Fruit fly (Drosophila melanogaster) whole organism, wandering third instar larva: Measurements from ENCODE around the gene CG14391.

Source experiments
- Dif ChIP-seq: fragments of 200-275, 200-300 bp; sonication (Bioruptor generic); optimal IDR thresholded peaks from 2 replicates; lab custom pipeline; 2018; ENCODE audit warnings: missing biosample characterization, missing genetic modification characterization; ENCODE audit not compliant: partially characterized antibody
- fru ChIP-seq: fragments of 200-800 bp; sonication (Bioruptor generic); optimal IDR thresholded peaks from 3 replicates; lab custom pipeline; 2016; ENCODE audit warnings: missing biosample characterization, mild to moderate bottlenecking, missing genetic modification characterization
- jim ChIP-seq: fragments of 175-275, 200-325 bp; sonication (Bioruptor generic); optimal IDR thresholded peaks from 2 replicates; lab custom pipeline; 2016; ENCODE audit warnings: missing biosample characterization, mild to moderate bottlenecking, missing genetic modification characterization

DNA sequence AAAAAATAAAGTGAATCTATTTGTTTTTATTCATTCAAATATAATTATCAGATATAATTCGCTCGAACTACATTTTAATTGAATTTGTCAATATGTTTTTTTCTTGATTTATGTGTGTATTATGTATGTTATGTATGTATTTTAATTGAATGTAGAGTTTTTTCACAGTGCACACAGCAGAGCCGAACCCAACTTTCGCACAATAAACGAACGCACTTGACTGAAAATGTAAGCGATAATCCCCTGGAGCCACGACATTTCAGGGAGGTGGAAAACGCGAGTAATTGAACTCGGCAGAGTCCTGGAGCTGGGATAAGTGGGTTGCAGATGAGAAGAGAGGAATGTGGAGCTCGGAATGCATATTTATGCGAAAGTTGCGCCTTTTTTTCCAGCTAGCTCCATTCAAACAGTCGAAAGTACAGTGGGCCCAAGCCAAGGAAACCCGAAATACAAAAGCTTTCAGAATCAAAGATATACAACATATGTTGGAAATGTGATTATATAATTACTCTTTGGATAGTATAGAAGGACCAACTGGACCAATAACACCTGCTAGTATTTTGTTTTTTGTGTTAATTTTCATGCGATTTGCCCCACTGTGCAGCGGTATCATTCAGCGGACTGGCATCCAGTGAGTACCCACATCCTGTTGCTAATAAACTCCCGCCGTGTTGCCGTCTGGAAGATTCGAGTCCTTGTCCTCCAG, 33.5 kb upstream of the CG14391 start:
- no peak for TF ChIP-seq jim (GFP tag; lab: Kevin White, UChicago)
- TF ChIP-seq fru (GFP tag; lab: Kevin White, UChicago) = peak; percentile 3
- no peak for TF ChIP-seq Dif
